Fruit fly (Drosophila melanogaster) whole organism: ENCODE data around the gene Ocrl.

Experiments
- CG8478 ChIP-seq: fragments of >200 bp; optimal IDR thresholded peaks from 2 replicates; lab custom pipeline; 2018; ENCODE audit warnings: inconsistent platforms
- Dll ChIP-seq: fragments of >200 bp; optimal IDR thresholded peaks from 2 replicates; lab custom pipeline; 2017
- EcR ChIP-seq, 2 experiments: fragments of >200 bp; optimal IDR thresholded peaks; 2 replicates each; lab custom pipeline; 2017; ENCODE audit warnings: missing biosample characterization in 2 of 2, missing genetic modification characterization in 2 of 2, missing genetic modification reagents in 2 of 2
- pan ChIP-seq: fragments of >200 bp; optimal IDR thresholded peaks from 2 replicates; lab custom pipeline; 2017
- psq ChIP-seq: fragments of >200 bp; optimal IDR thresholded peaks from 2 replicates; lab custom pipeline; 2017
- usp ChIP-seq: fragments of >200 bp; optimal IDR thresholded peaks from 2 replicates; lab custom pipeline; 2017; ENCODE audit warnings: missing biosample characterization, missing genetic modification characterization, mixed read lengths

Ocrl gene

dm6 chrX:1963591-1964216 is 40.9 kb downstream of the Ocrl start:
- TF ChIP-seq usp (GFP tag; lab: Kevin White, UChicago) = no peak
- no peak for TF ChIP-seq CG8478
- TF ChIP-seq EcR (GFP tag; optimal IDR thresholded peaks at IDR 0.05; lab: Kevin White, UChicago) = peak in 1 of 2 experiments; percentile 7
- TF ChIP-seq psq = no peak

dm6 chrX:1964409-1965345 is 41.9 kb downstream of the Ocrl start:
- no peak for TF ChIP-seq pan (lab: Kevin White, UChicago)
- peak; percentile 8 for TF ChIP-seq Dll (lab: Kevin White, UChicago)

dm6 chrX:1965512-1965911 is 42.7 kb downstream of the Ocrl start:
- TF ChIP-seq CG8478 (no peak), psq (no peak), pan (lab: Kevin White, UChicago) (no peak), Dll (lab: Kevin White, UChicago) (no peak), usp (GFP tag; lab: Kevin White, UChicago) (no peak), EcR (GFP tag; optimal IDR thresholded peaks at IDR 0.05; lab: Kevin White, UChicago) (no peak)

dm6 chrX:1965979-1966778 is 43.4 kb downstream of the Ocrl start:
- peak; percentile 3 for TF ChIP-seq Dll (lab: Kevin White, UChicago)
- no peak for TF ChIP-seq usp (GFP tag; lab: Kevin White, UChicago)
- TF ChIP-seq CG8478 = no peak
- peak in 1 of 2 experiments; percentile 55 for TF ChIP-seq EcR (GFP tag; optimal IDR thresholded peaks at IDR 0.05; lab: Kevin White, UChicago)
- TF ChIP-seq pan (lab: Kevin White, UChicago) = no peak
- no peak for TF ChIP-seq psq

dm6 chrX:1966779-1967520 is 44.2 kb downstream of the Ocrl start:
- TF ChIP-seq usp (GFP tag; lab: Kevin White, UChicago) = no peak
- TF ChIP-seq Dll (lab: Kevin White, UChicago) = no peak
- TF ChIP-seq CG8478 = no peak
- TF ChIP-seq psq = no peak
- TF ChIP-seq EcR (GFP tag; optimal IDR thresholded peaks at IDR 0.05; lab: Kevin White, UChicago) = peak in 1 of 2 experiments; percentile 84

- TF ChIP-seq Dll (lab: Kevin White, UChicago) = no peak
- TF ChIP-seq psq = no peak
- TF ChIP-seq EcR (GFP tag; optimal IDR thresholded peaks at IDR 0.05; lab: Kevin White, UChicago) = no peak
Observed at dm6 chrX:1968152-1968551, 45.4 kb downstream of the Ocrl start.

- peak in 1 of 2 experiments; percentile 90 for TF ChIP-seq EcR (GFP tag; optimal IDR thresholded peaks at IDR 0.05; lab: Kevin White, UChicago)
- no peak for TF ChIP-seq Dll (lab: Kevin White, UChicago)
Observed at dm6 chrX:1968581-1969258, 45.9 kb downstream of the Ocrl start.

- no peak for TF ChIP-seq EcR (GFP tag; optimal IDR thresholded peaks at IDR 0.05; lab: Kevin White, UChicago)
- TF ChIP-seq CG8478 = no peak
- TF ChIP-seq usp (GFP tag; lab: Kevin White, UChicago) = no peak
- no peak for TF ChIP-seq Dll (lab: Kevin White, UChicago)
- no peak for TF ChIP-seq psq
Observed at dm6 chrX:1969775-1970574, 47.2 kb downstream of the Ocrl start.

dm6 chrX:1970575-1971325 is 48.0 kb downstream of the Ocrl start:
- peak; percentile 20 for TF ChIP-seq CG8478
- peak; percentile 78 to 83 for TF ChIP-seq EcR (GFP tag; optimal IDR thresholded peaks at IDR 0.05; lab: Kevin White, UChicago)
- no peak for TF ChIP-seq psq
- no peak for TF ChIP-seq Dll (lab: Kevin White, UChicago)

dm6 chrX:1972150-1972549 is 49.4 kb downstream of the Ocrl start:
- TF ChIP-seq pan (lab: Kevin White, UChicago) (no peak), psq (no peak), Dll (lab: Kevin White, UChicago) (peak; percentile 30)
